Worm (Caenorhabditis elegans): Measurements from ENCODE around the gene Y5H2B.3.
"Not testable (repeated sequence)": the region's sequence is repeated elsewhere in the genome, so short reads cannot be mapped to it uniquely, and the experiment has no call there.

DNA sequence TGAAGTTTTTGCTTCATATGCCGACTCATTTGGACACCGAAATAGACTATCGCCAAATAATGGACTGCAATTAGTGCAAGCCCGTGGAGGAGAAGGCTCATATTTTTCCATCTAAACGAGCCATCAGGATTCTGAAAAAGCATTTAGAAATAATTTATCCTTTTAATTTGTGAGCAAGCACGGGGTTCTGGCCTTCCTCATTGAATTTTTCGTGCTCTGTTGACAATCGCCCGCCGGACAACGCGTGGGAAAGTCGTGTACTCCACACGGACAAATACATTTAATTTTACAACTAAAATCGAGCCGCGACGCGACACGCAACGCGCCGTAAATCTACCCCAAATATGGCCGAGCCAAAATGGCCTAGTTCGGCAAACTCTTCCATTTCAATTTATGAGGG, 43.7 kb upstream of the Y5H2B.3 start, which contains the start of gene F22F7.12:
- not testable (repeated sequence) for TF ChIP-seq zag-1 (tag; optimal IDR thresholded peaks at IDR 0.05); dpl-1 (GFP tag; optimal IDR thresholded peaks at IDR 0.05); sox-4 (tag; optimal IDR thresholded peaks at IDR 0.05); ceh-82 (tag; optimal IDR thresholded peaks at IDR 0.05); pag-3 (tag; optimal IDR thresholded peaks at IDR 0.05; ENCODE audit: borderline replicate concordance, insufficient read depth); nhr-77 (tag; optimal IDR thresholded peaks at IDR 0.05); nhr-237 (tag; optimal IDR thresholded peaks at IDR 0.05); egl-13 (tag; optimal IDR thresholded peaks at IDR 0.05)

Measured in whole organism, L1 larva.